Fruit fly (Drosophila melanogaster) whole organism, embryonic: ENCODE results near the gene Nrx-IV.

Source experiments
- Antp ChIP-seq: fragments of 200-800 bp; sonication (Bioruptor generic); optimal IDR thresholded peaks from 3 replicates; lab custom pipeline; 2016; ENCODE audit warnings: missing biosample characterization, missing genetic modification characterization
- C15 ChIP-seq: fragments of 200-800 bp; sonication (Bioruptor generic); IDR thresholded peaks from 3 replicates; pipeline ENCODE4 v1.3.6; 2022; ENCODE audit warnings: missing biosample characterization, missing genetic modification characterization
- CG10147 ChIP-seq: fragments of 200-800 bp; sonication (Bioruptor generic); optimal IDR thresholded peaks from 2 replicates; lab custom pipeline; 2019; ENCODE audit warnings: missing biosample characterization, mild to moderate bottlenecking, missing genetic modification characterization, moderate library complexity
- CG10462 ChIP-seq: fragments of 200-800 bp; sonication (Bioruptor generic); optimal IDR thresholded peaks from 2 replicates; lab custom pipeline; 2016; ENCODE audit warnings: missing biosample characterization, missing genetic modification characterization
- CG10565 ChIP-seq: fragments of 200-800 bp; sonication (Bioruptor generic); optimal IDR thresholded peaks from 3 replicates; lab custom pipeline; 2016; ENCODE audit warnings: missing biosample characterization, mild to moderate bottlenecking, missing genetic modification characterization
- CG11093 ChIP-seq: fragments of 200-800 bp; sonication (Bioruptor generic); IDR thresholded peaks from 3 replicates; pipeline ENCODE4 v1.3.6; 2022; ENCODE audit warnings: missing biosample characterization, missing genetic modification characterization
- CG15011 ChIP-seq: fragments of 200-800 bp; sonication (Bioruptor generic); optimal IDR thresholded peaks from 3 replicates; lab custom pipeline; 2018; ENCODE audit warnings: missing biosample characterization, mild to moderate bottlenecking, missing genetic modification characterization
- CG1647 ChIP-seq: fragments of 200-800 bp; sonication (Bioruptor generic); optimal IDR thresholded peaks from 3 replicates; lab custom pipeline; 2016; ENCODE audit warnings: missing biosample characterization, missing genetic modification characterization
- CG17186 ChIP-seq: fragments of 200-800 bp; sonication (Bioruptor generic); optimal IDR thresholded peaks from 3 replicates; lab custom pipeline; 2017; ENCODE audit warnings: missing biosample characterization, missing genetic modification reagents, missing genetic modification characterization
- CG18764 ChIP-seq: fragments of 200-800 bp; sonication (Bioruptor generic); optimal IDR thresholded peaks from 3 replicates; lab custom pipeline; 2016; ENCODE audit warnings: missing biosample characterization, missing genetic modification characterization
- CG3163 ChIP-seq: fragments of 200-800 bp; sonication (Bioruptor generic); optimal IDR thresholded peaks from 3 replicates; lab custom pipeline; 2016; ENCODE audit warnings: missing biosample characterization, missing genetic modification characterization
- CG32772 ChIP-seq: fragments of 200-800 bp; sonication (Bioruptor generic); IDR thresholded peaks from 2 replicates; pipeline ENCODE4 v1.3.6; 2022; ENCODE audit warnings: missing biosample characterization, missing genetic modification characterization
- CG34422 ChIP-seq: fragments of 200-800 bp; sonication (Bioruptor generic); IDR thresholded peaks from 3 replicates; pipeline ENCODE4 v1.3.6; 2022; ENCODE audit warnings: missing biosample characterization, missing genetic modification characterization
- CG3995 ChIP-seq: fragments of 200-800 bp; sonication (Bioruptor generic); optimal IDR thresholded peaks from 3 replicates; lab custom pipeline; 2016; ENCODE audit warnings: missing biosample characterization, missing genetic modification characterization
- CG4282 ChIP-seq: fragments of 200-800 bp; sonication (Bioruptor generic); optimal IDR thresholded peaks from 2 replicates; lab custom pipeline; 2016; ENCODE audit warnings: missing biosample characterization, missing genetic modification characterization
- CG43689 ChIP-seq: fragments of 200-800 bp; sonication (Bioruptor generic); IDR thresholded peaks from 2 replicates; pipeline ENCODE4 v1.3.6; 2022; ENCODE audit warnings: missing biosample characterization, missing genetic modification characterization
- CG4854 ChIP-seq: fragments of 200-800 bp; sonication (Bioruptor generic); optimal IDR thresholded peaks from 2 replicates; lab custom pipeline; 2016; ENCODE audit warnings: missing biosample characterization, missing genetic modification characterization, inconsistent platforms
- CG6854 ChIP-seq: fragments of 200-800 bp; sonication (Bioruptor generic); optimal IDR thresholded peaks from 3 replicates; lab custom pipeline; 2017; ENCODE audit warnings: missing biosample characterization, mild to moderate bottlenecking, missing genetic modification characterization
- CG7839 ChIP-seq: fragments of 200-800 bp; sonication (Bioruptor generic); optimal IDR thresholded peaks from 3 replicates; lab custom pipeline; 2018; ENCODE audit warnings: missing biosample characterization, mild to moderate bottlenecking, missing genetic modification characterization, moderate library complexity
- CG8359 ChIP-seq: fragments of 200-800 bp; sonication (Bioruptor generic); optimal IDR thresholded peaks from 2 replicates; lab custom pipeline; 2017; ENCODE audit warnings: missing biosample characterization, mild to moderate bottlenecking, missing genetic modification characterization, borderline replicate concordance
- CG8765 ChIP-seq: fragments of 200-800 bp; sonication (Bioruptor generic); IDR thresholded peaks from 2 replicates; pipeline ENCODE4 v1.3.6; 2022; ENCODE audit warnings: missing biosample characterization, missing genetic modification characterization
- CG8924 ChIP-seq: fragments of 200-800 bp; optimal IDR thresholded peaks from 3 replicates; lab custom pipeline; 2019; ENCODE audit warnings: missing biosample characterization, mild to moderate bottlenecking, missing genetic modification characterization, moderate library complexity
- D19B ChIP-seq: fragments of 200-800 bp; sonication (Bioruptor generic); optimal IDR thresholded peaks from 2 replicates; lab custom pipeline; 2017; ENCODE audit warnings: missing biosample characterization, mild to moderate bottlenecking, missing genetic modification characterization
- Ets97D ChIP-seq: fragments of 200-800 bp; sonication (Bioruptor generic); optimal IDR thresholded peaks from 3 replicates; lab custom pipeline; 2016; ENCODE audit warnings: missing biosample characterization, missing genetic modification characterization
- HLH3B ChIP-seq: fragments of 200-800 bp; sonication (Bioruptor generic); IDR thresholded peaks from 2 replicates; pipeline ENCODE4 v1.3.6; 2022; ENCODE audit warnings: missing biosample characterization, missing genetic modification characterization
- HmgD ChIP-seq: fragments of 200-800 bp; sonication (Bioruptor generic); optimal IDR thresholded peaks from 3 replicates; lab custom pipeline; 2016; ENCODE audit warnings: missing biosample characterization, missing genetic modification characterization
- Max ChIP-seq: fragments of 200-800 bp; sonication (Bioruptor generic); optimal IDR thresholded peaks from 2 replicates; lab custom pipeline; 2016; ENCODE audit warnings: missing biosample characterization, mild to moderate bottlenecking, missing genetic modification characterization
- Mes4 ChIP-seq: fragments of 200-800 bp; sonication (Bioruptor generic); optimal IDR thresholded peaks from 2 replicates; lab custom pipeline; 2016; ENCODE audit warnings: missing biosample characterization, missing genetic modification characterization
- Ravus ChIP-seq: fragments of 200-800 bp; sonication (Bioruptor generic); IDR thresholded peaks from 2 replicates; pipeline ENCODE4 v1.3.6; 2022; ENCODE audit warnings: missing biosample characterization, missing genetic modification characterization
- Scr ChIP-seq: fragments of 200-800 bp; sonication (Bioruptor generic); IDR thresholded peaks from 2 replicates; pipeline ENCODE4 v1.3.6; 2022; ENCODE audit warnings: missing biosample characterization, missing genetic modification characterization; ENCODE audit not compliant: partially characterized antibody
- Sox100B ChIP-seq: fragments of 200-800 bp; sonication (Bioruptor generic); optimal IDR thresholded peaks from 3 replicates; lab custom pipeline; 2018; ENCODE audit warnings: missing biosample characterization, mild to moderate bottlenecking, missing genetic modification characterization
- Sox102F ChIP-seq: fragments of 200-800 bp; sonication (Bioruptor generic); optimal IDR thresholded peaks from 2 replicates; lab custom pipeline; 2018; ENCODE audit warnings: missing biosample characterization, mild to moderate bottlenecking, missing genetic modification characterization, moderate library complexity
- Sry-β ChIP-seq: fragments of 200-800 bp; sonication (Bioruptor generic); optimal IDR thresholded peaks from 2 replicates; lab custom pipeline; 2018; ENCODE audit warnings: missing biosample characterization, mild to moderate bottlenecking, missing genetic modification characterization, moderate library complexity
- ase ChIP-seq: fragments of 200-800 bp; sonication (Bioruptor generic); IDR thresholded peaks from 3 replicates; pipeline ENCODE4 v1.3.6; 2022; ENCODE audit warnings: missing biosample characterization, missing genetic modification characterization
- dpn ChIP-seq, 2 experiments: fragments of 200-800 bp; sonication (Bioruptor generic); optimal IDR thresholded peaks; 3 replicates each; lab custom pipeline; 2016; ENCODE audit warnings: missing biosample characterization in 2 of 2, missing genetic modification characterization in 2 of 2
- fd64A ChIP-seq: fragments of 200-800 bp; sonication (Bioruptor generic); optimal IDR thresholded peaks from 3 replicates; lab custom pipeline; 2018; ENCODE audit warnings: missing biosample characterization, mild to moderate bottlenecking, missing genetic modification characterization
- gem ChIP-seq: fragments of 200-800 bp; sonication (Bioruptor generic); optimal IDR thresholded peaks from 2 replicates; lab custom pipeline; 2019; ENCODE audit warnings: missing biosample characterization, mild to moderate bottlenecking, missing genetic modification characterization, moderate library complexity
- gfzf ChIP-seq: fragments of 200-800 bp; sonication (Bioruptor generic); optimal IDR thresholded peaks from 2 replicates; lab custom pipeline; 2016; ENCODE audit warnings: missing biosample characterization, mild to moderate bottlenecking, missing genetic modification characterization, moderate library complexity
- grau ChIP-seq: fragments of 200-800 bp; optimal IDR thresholded peaks from 3 replicates; lab custom pipeline; 2019; ENCODE audit warnings: missing biosample characterization, mild to moderate bottlenecking, missing genetic modification characterization, moderate library complexity
- mam ChIP-seq: fragments of 200-800 bp; sonication (Bioruptor generic); optimal IDR thresholded peaks from 3 replicates; lab custom pipeline; 2016; ENCODE audit warnings: missing biosample characterization, missing genetic modification characterization
- pb ChIP-seq: fragments of 200-800 bp; sonication (Bioruptor generic); optimal IDR thresholded peaks from 3 replicates; lab custom pipeline; 2016; ENCODE audit warnings: missing biosample characterization, missing genetic modification characterization
- ranshi ChIP-seq: fragments of 200-800 bp; sonication (Bioruptor generic); IDR thresholded peaks from 2 replicates; pipeline ENCODE4 v1.3.6; 2022; ENCODE audit warnings: missing biosample characterization, missing genetic modification characterization
- sima ChIP-seq: fragments of 200-800 bp; sonication (Bioruptor generic); optimal IDR thresholded peaks from 2 replicates; lab custom pipeline; 2016; ENCODE audit warnings: missing biosample characterization, missing genetic modification characterization
- sna ChIP-seq: fragments of 200-800 bp; sonication (Bioruptor generic); IDR thresholded peaks from 2 replicates; pipeline ENCODE4 v1.3.6; 2022; ENCODE audit warnings: missing biosample characterization, missing genetic modification characterization; ENCODE audit not compliant: partially characterized antibody
- sob ChIP-seq: fragments of 200-800 bp; sonication (Bioruptor generic); IDR thresholded peaks from 2 replicates; pipeline ENCODE4 v1.3.6; 2022; ENCODE audit warnings: missing biosample characterization, missing genetic modification characterization
- stc ChIP-seq: fragments of 200-800 bp; sonication (Bioruptor generic); IDR thresholded peaks from 2 replicates; pipeline ENCODE4 v1.3.6; 2022; ENCODE audit warnings: missing biosample characterization, missing genetic modification characterization
- sug ChIP-seq: fragments of 200-800 bp; optimal IDR thresholded peaks from 2 replicates; lab custom pipeline; 2019; ENCODE audit warnings: missing biosample characterization, mild to moderate bottlenecking, missing genetic modification characterization, moderate library complexity
- tgo ChIP-seq: fragments of 200-800 bp; sonication (Bioruptor generic); IDR thresholded peaks from 3 replicates; pipeline ENCODE4 v1.3.6; 2022; ENCODE audit warnings: missing biosample characterization, missing genetic modification characterization
- tll ChIP-seq, 2 experiments: fragments of 200-800 bp in 1 of 2; fragments of >200 bp in 1 of 2; sonication (Bioruptor generic) in 1 of 2; optimal IDR thresholded peaks; 2 replicates each; lab custom pipeline; 2017 to 2019; ENCODE audit warnings: missing biosample characterization in 2 of 2, missing genetic modification characterization in 2 of 2, mild to moderate bottlenecking in 1 of 2, moderate library complexity in 1 of 2
- vnd ChIP-seq: fragments of 200-800 bp; sonication (Bioruptor generic); IDR thresholded peaks from 3 replicates; pipeline ENCODE4 v1.3.6; 2022; ENCODE audit warnings: missing biosample characterization, missing genetic modification characterization; ENCODE audit not compliant: partially characterized antibody

Gene Nrx-IV

dm6 chr3L:12096799-12097662 is 49.3 kb upstream of the Nrx-IV start (continued):
- no peak for TF ChIP-seq Mes4 (GFP tag; lab: Kevin White, UChicago)
- no peak for TF ChIP-seq CG4854
- no peak for TF ChIP-seq sug (tag; lab: Kevin White, UChicago)
- TF ChIP-seq gem (tag; lab: Kevin White, UChicago) = peak; percentile 60
- no peak for TF ChIP-seq Antp
- no peak for TF ChIP-seq CG1647
- no peak for TF ChIP-seq Max
- no peak for TF ChIP-seq CG8765
- no peak for TF ChIP-seq CG6854 (GFP tag; lab: Kevin White, UChicago)
- peak; percentile 42 for TF ChIP-seq grau (tag; lab: Kevin White, UChicago)
- TF ChIP-seq CG7839 (tag; lab: Kevin White, UChicago) = peak; percentile 24
- TF ChIP-seq Scr (GFP tag; lab: Robert Waterston, UW) = no peak
- no peak for TF ChIP-seq CG18764 (GFP tag; lab: Kevin White, UChicago)
- TF ChIP-seq HLH3B (GFP tag; lab: Robert Waterston, UW) = no peak
- no peak for TF ChIP-seq HmgD (GFP tag; lab: Kevin White, UChicago)
- no peak for TF ChIP-seq sima (GFP tag; lab: Kevin White, UChicago)
- TF ChIP-seq Ravus (GFP tag; lab: Robert Waterston, UW) = no peak
- TF ChIP-seq ranshi = no peak
- TF ChIP-seq CG11093 (GFP tag; lab: Robert Waterston, UW) = 0 out of 3 replicates have a peak, but pooled peaks have one; percentile 23
- TF ChIP-seq CG15011 (GFP tag; lab: Kevin White, UChicago) = no peak
- no peak for TF ChIP-seq Ets97D (GFP tag; lab: Kevin White, UChicago)
- TF ChIP-seq CG10565 (GFP tag; lab: Kevin White, UChicago) = no peak
- no peak for TF ChIP-seq CG3995
- no peak for TF ChIP-seq mam
- no peak for TF ChIP-seq CG17186 (GFP tag; lab: Kevin White, UChicago)
- no peak for TF ChIP-seq pb
- no peak for TF ChIP-seq gfzf (GFP tag; lab: Kevin White, UChicago)
- no peak for TF ChIP-seq CG10462 (GFP tag; lab: Kevin White, UChicago)
- no peak for TF ChIP-seq CG10147 (GFP tag; lab: Kevin White, UChicago)
- peak; percentile 52 for TF ChIP-seq Sox102F (GFP tag; lab: Kevin White, UChicago)
- TF ChIP-seq CG8359 (GFP tag; lab: Kevin White, UChicago) = no peak
- TF ChIP-seq Sox100B (GFP tag; lab: Kevin White, UChicago) = no peak
- no peak for TF ChIP-seq CG3163 (GFP tag; lab: Kevin White, UChicago)
- TF ChIP-seq vnd = no peak
- TF ChIP-seq tll (GFP tag; optimal IDR thresholded peaks at IDR 0.05; lab: Kevin White, UChicago) = no peak
- TF ChIP-seq Sry-β = no peak
- TF ChIP-seq sob (GFP tag; lab: Robert Waterston, UW) = peak; percentile 49; the same call in 1 of the 2 replicates
- no peak for TF ChIP-seq D19B (GFP tag; lab: Kevin White, UChicago)
- TF ChIP-seq CG8924 (tag; lab: Kevin White, UChicago) = peak; percentile 6
- TF ChIP-seq CG34422 = no peak
- no peak for TF ChIP-seq CG32772 (GFP tag; lab: Robert Waterston, UW)
- no peak for TF ChIP-seq stc (GFP tag; lab: Robert Waterston, UW)
- TF ChIP-seq ase = no peak
- no peak for TF ChIP-seq C15 (GFP tag; lab: Robert Waterston, UW)
- no peak for TF ChIP-seq fd64A (GFP tag; lab: Kevin White, UChicago)
- no peak for TF ChIP-seq dpn (GFP tag; optimal IDR thresholded peaks at IDR 0.05; lab: Kevin White, UChicago)
- no peak for TF ChIP-seq CG4282
- no peak for TF ChIP-seq tgo
- no peak for TF ChIP-seq sna (GFP tag; lab: Robert Waterston, UW)
- TF ChIP-seq CG43689 (GFP tag; lab: Robert Waterston, UW) = no peak
